Fruit fly (Drosophila melanogaster) whole organism, embryonic: Measurements from ENCODE around the gene Hs2st.
A peak's percentile ranks its signal among the peaks of the same experiment; 100 is the strongest.

ENCODE experiments used
- Adf1 ChIP-seq: fragments of 200-800 bp; sonication (Bioruptor generic); IDR thresholded peaks from 2 replicates; pipeline ENCODE4 v1.3.6; 2022; ENCODE audit warnings: missing biosample characterization, missing genetic modification characterization
- Atf-2 ChIP-seq: fragments of 200-800 bp; sonication (Bioruptor generic); optimal IDR thresholded peaks from 2 replicates; lab custom pipeline; 2016; ENCODE audit warnings: missing biosample characterization, missing genetic modification characterization
- CG10267 ChIP-seq: fragments of 200-800 bp; sonication (Bioruptor generic); optimal IDR thresholded peaks from 2 replicates; lab custom pipeline; 2018; ENCODE audit warnings: missing biosample characterization, mild to moderate bottlenecking, missing genetic modification characterization, moderate library complexity
- CG10321 ChIP-seq: fragments of 200-800 bp; sonication (Bioruptor generic); IDR thresholded peaks from 2 replicates; pipeline ENCODE4 v1.3.6; 2022; ENCODE audit warnings: missing biosample characterization, missing genetic modification characterization
- CG10654 ChIP-seq: fragments of 200-800 bp; sonication (Bioruptor generic); optimal IDR thresholded peaks from 2 replicates; lab custom pipeline; 2016; ENCODE audit warnings: missing biosample characterization, missing genetic modification characterization
- CG12659 ChIP-seq: fragments of 200-800 bp; sonication (Bioruptor generic); optimal IDR thresholded peaks from 3 replicates; lab custom pipeline; 2017; ENCODE audit warnings: mild to moderate bottlenecking, missing biosample characterization, missing genetic modification reagents, missing genetic modification characterization
- CG15514 ChIP-seq: fragments of 200-800 bp; sonication (Bioruptor generic); optimal IDR thresholded peaks from 3 replicates; lab custom pipeline; 2017; ENCODE audit warnings: missing biosample characterization, missing genetic modification characterization, mild to moderate bottlenecking, moderate library complexity, missing genetic modification reagents
- CG15696 ChIP-seq: fragments of 200-800 bp; sonication (Bioruptor generic); optimal IDR thresholded peaks from 2 replicates; lab custom pipeline; 2019; ENCODE audit warnings: missing biosample characterization, mild to moderate bottlenecking, missing genetic modification characterization, moderate library complexity
- CG16813 ChIP-seq: fragments of 200-800 bp; sonication (Bioruptor generic); IDR thresholded peaks from 3 replicates; pipeline ENCODE4 v1.3.6; 2022; ENCODE audit warnings: missing biosample characterization, missing genetic modification characterization; ENCODE audit not compliant: partially characterized antibody
- CG17361 ChIP-seq: fragments of 200-800 bp; sonication (Bioruptor generic); IDR thresholded peaks from 3 replicates; pipeline ENCODE4 v1.3.6; 2022; ENCODE audit warnings: missing biosample characterization, missing genetic modification characterization
- CG17612 ChIP-seq: fragments of 200-800 bp; sonication (Bioruptor generic); IDR thresholded peaks from 2 replicates; pipeline ENCODE4 v1.3.6; 2022; ENCODE audit warnings: missing biosample characterization, missing genetic modification characterization
- CG2202 ChIP-seq: fragments of 200-800 bp; sonication (Bioruptor generic); optimal IDR thresholded peaks from 2 replicates; lab custom pipeline; 2018; ENCODE audit warnings: missing biosample characterization, mild to moderate bottlenecking, missing genetic modification characterization
- CG32767 ChIP-seq: fragments of 200-800 bp; sonication (Bioruptor generic); IDR thresholded peaks from 2 replicates; pipeline ENCODE4 v1.3.6; 2022; ENCODE audit warnings: missing biosample characterization, missing genetic modification characterization
- CG32772 ChIP-seq: fragments of 200-800 bp; sonication (Bioruptor generic); IDR thresholded peaks from 2 replicates; pipeline ENCODE4 v1.3.6; 2022; ENCODE audit warnings: missing biosample characterization, missing genetic modification characterization
- CG34422 ChIP-seq: fragments of 200-800 bp; sonication (Bioruptor generic); IDR thresholded peaks from 3 replicates; pipeline ENCODE4 v1.3.6; 2022; ENCODE audit warnings: missing biosample characterization, missing genetic modification characterization
- CG42726 ChIP-seq: fragments of 200-800 bp; sonication (Bioruptor generic); IDR thresholded peaks from 2 replicates; pipeline ENCODE4 v1.3.6; 2022; ENCODE audit warnings: missing biosample characterization, missing genetic modification characterization; ENCODE audit not compliant: partially characterized antibody
- CG4404 ChIP-seq: fragments of 200-800 bp; sonication (Bioruptor generic); IDR thresholded peaks from 2 replicates; pipeline ENCODE4 v1.3.6; 2022; ENCODE audit warnings: missing biosample characterization, missing genetic modification characterization
- CG4617 ChIP-seq: fragments of 200-800 bp; sonication (Bioruptor generic); optimal IDR thresholded peaks from 3 replicates; lab custom pipeline; 2016; ENCODE audit warnings: missing biosample characterization, missing genetic modification characterization, borderline replicate concordance
- CG4730 ChIP-seq: fragments of 200-800 bp; sonication (Bioruptor generic); IDR thresholded peaks from 2 replicates; pipeline ENCODE4 v1.3.6; 2022; ENCODE audit warnings: missing biosample characterization, missing genetic modification characterization
- CG6854 ChIP-seq: fragments of 200-800 bp; sonication (Bioruptor generic); optimal IDR thresholded peaks from 3 replicates; lab custom pipeline; 2017; ENCODE audit warnings: missing biosample characterization, mild to moderate bottlenecking, missing genetic modification characterization
- CG7839 ChIP-seq: fragments of 200-800 bp; sonication (Bioruptor generic); optimal IDR thresholded peaks from 3 replicates; lab custom pipeline; 2018; ENCODE audit warnings: missing biosample characterization, mild to moderate bottlenecking, missing genetic modification characterization, moderate library complexity
- CG7928 ChIP-seq: fragments of 200-800 bp; sonication (Bioruptor generic); optimal IDR thresholded peaks from 2 replicates; lab custom pipeline; 2017; ENCODE audit warnings: missing biosample characterization, mild to moderate bottlenecking, missing genetic modification characterization
- CG8388 ChIP-seq: fragments of 200-800 bp; sonication (Bioruptor generic); optimal IDR thresholded peaks from 2 replicates; lab custom pipeline; 2019; ENCODE audit warnings: missing biosample characterization, mild to moderate bottlenecking, missing genetic modification characterization, moderate library complexity
- CG8765 ChIP-seq: fragments of 200-800 bp; sonication (Bioruptor generic); IDR thresholded peaks from 2 replicates; pipeline ENCODE4 v1.3.6; 2022; ENCODE audit warnings: missing biosample characterization, missing genetic modification characterization
- CrebB ChIP-seq: fragments of 200-800 bp; sonication (Bioruptor generic); optimal IDR thresholded peaks from 3 replicates; lab custom pipeline; 2018; ENCODE audit warnings: missing biosample characterization, mild to moderate bottlenecking, missing genetic modification characterization
- HLH4C ChIP-seq: fragments of 200-800 bp; sonication (Bioruptor generic); IDR thresholded peaks from 3 replicates; pipeline ENCODE4 v1.3.6; 2022; ENCODE audit warnings: missing biosample characterization, missing genetic modification characterization; ENCODE audit not compliant: partially characterized antibody
- Hr51 ChIP-seq, 2 experiments: fragments of 200-800 bp; sonication (Bioruptor generic); optimal IDR thresholded peaks; 2 replicates in 1 of 2; 3 replicates in 1 of 2; lab custom pipeline; 2016 to 2018; ENCODE audit warnings: missing biosample characterization in 2 of 2, missing genetic modification characterization in 2 of 2, mild to moderate bottlenecking in 1 of 2, moderate library complexity in 1 of 2
- Max ChIP-seq: fragments of 200-800 bp; sonication (Bioruptor generic); optimal IDR thresholded peaks from 2 replicates; lab custom pipeline; 2016; ENCODE audit warnings: missing biosample characterization, mild to moderate bottlenecking, missing genetic modification characterization
- Ptx1 ChIP-seq: fragments of 200-800 bp; sonication (Bioruptor generic); IDR thresholded peaks from 2 replicates; pipeline ENCODE4 v1.3.6; 2022; ENCODE audit warnings: missing biosample characterization, missing genetic modification characterization
- Side ChIP-seq: fragments of 200-800 bp; sonication (Bioruptor generic); optimal IDR thresholded peaks from 2 replicates; lab custom pipeline; 2016; ENCODE audit warnings: missing biosample characterization, missing genetic modification characterization
- Six4 ChIP-seq: fragments of 200-800 bp; sonication (Bioruptor generic); optimal IDR thresholded peaks from 2 replicates; lab custom pipeline; 2016; ENCODE audit warnings: missing biosample characterization, missing genetic modification characterization
- crol ChIP-seq: fragments of 200-800 bp; sonication (Bioruptor generic); IDR thresholded peaks from 2 replicates; pipeline ENCODE4 v1.3.6; 2022; ENCODE audit warnings: missing biosample characterization, missing genetic modification characterization
- danr ChIP-seq: fragments of 200-800 bp; sonication (Bioruptor generic); IDR thresholded peaks from 2 replicates; pipeline ENCODE4 v1.3.6; 2022; ENCODE audit warnings: missing biosample characterization, missing genetic modification characterization
- esg ChIP-seq: fragments of 200-800 bp; sonication (Bioruptor generic); conservative IDR thresholded peaks from 2 replicates; pipeline ENCODE4 v1.3.6; 2022; ENCODE audit warnings: missing biosample characterization, missing genetic modification characterization
- fd3F ChIP-seq: fragments of 200-800 bp; sonication (Bioruptor generic); optimal IDR thresholded peaks from 2 replicates; lab custom pipeline; 2018; ENCODE audit warnings: missing biosample characterization, mild to moderate bottlenecking, missing genetic modification characterization, moderate library complexity
- fd64A ChIP-seq: fragments of 200-800 bp; sonication (Bioruptor generic); optimal IDR thresholded peaks from 3 replicates; lab custom pipeline; 2018; ENCODE audit warnings: missing biosample characterization, mild to moderate bottlenecking, missing genetic modification characterization
- nmo ChIP-seq: fragments of 200-800 bp; sonication (Bioruptor generic); optimal IDR thresholded peaks from 2 replicates; lab custom pipeline; 2018; ENCODE audit warnings: missing biosample characterization, mild to moderate bottlenecking, missing genetic modification characterization, moderate library complexity
- pb ChIP-seq: fragments of 200-800 bp; sonication (Bioruptor generic); optimal IDR thresholded peaks from 3 replicates; lab custom pipeline; 2016; ENCODE audit warnings: missing biosample characterization, missing genetic modification characterization
- schlank ChIP-seq: fragments of 200-800 bp; sonication (Bioruptor generic); optimal IDR thresholded peaks from 2 replicates; lab custom pipeline; 2018; ENCODE audit warnings: missing biosample characterization, mild to moderate bottlenecking, missing genetic modification characterization
- sens-2 ChIP-seq: fragments of 200-800 bp; sonication (Bioruptor generic); IDR thresholded peaks from 2 replicates; pipeline ENCODE4 v1.3.6; 2022; ENCODE audit warnings: missing biosample characterization, missing genetic modification characterization
- tap ChIP-seq: fragments of 200-800 bp; optimal IDR thresholded peaks from 3 replicates; lab custom pipeline; 2019; ENCODE audit warnings: missing biosample characterization, mild to moderate bottlenecking, missing genetic modification characterization, moderate library complexity
- toy ChIP-seq: fragments of 200-800 bp; sonication (Bioruptor generic); IDR thresholded peaks from 2 replicates; pipeline ENCODE4 v1.3.6; 2022; ENCODE audit warnings: missing biosample characterization, missing genetic modification characterization
- trem ChIP-seq: fragments of 200-800 bp; optimal IDR thresholded peaks from 3 replicates; lab custom pipeline; 2019; ENCODE audit warnings: missing biosample characterization, mild to moderate bottlenecking, missing genetic modification characterization, moderate library complexity
- z ChIP-seq: fragments of 200-800 bp; sonication (Bioruptor generic); IDR thresholded peaks from 3 replicates; pipeline ENCODE4 v1.3.6; 2022; ENCODE audit warnings: missing biosample characterization, missing genetic modification characterization

The Hs2st gene

DNA sequence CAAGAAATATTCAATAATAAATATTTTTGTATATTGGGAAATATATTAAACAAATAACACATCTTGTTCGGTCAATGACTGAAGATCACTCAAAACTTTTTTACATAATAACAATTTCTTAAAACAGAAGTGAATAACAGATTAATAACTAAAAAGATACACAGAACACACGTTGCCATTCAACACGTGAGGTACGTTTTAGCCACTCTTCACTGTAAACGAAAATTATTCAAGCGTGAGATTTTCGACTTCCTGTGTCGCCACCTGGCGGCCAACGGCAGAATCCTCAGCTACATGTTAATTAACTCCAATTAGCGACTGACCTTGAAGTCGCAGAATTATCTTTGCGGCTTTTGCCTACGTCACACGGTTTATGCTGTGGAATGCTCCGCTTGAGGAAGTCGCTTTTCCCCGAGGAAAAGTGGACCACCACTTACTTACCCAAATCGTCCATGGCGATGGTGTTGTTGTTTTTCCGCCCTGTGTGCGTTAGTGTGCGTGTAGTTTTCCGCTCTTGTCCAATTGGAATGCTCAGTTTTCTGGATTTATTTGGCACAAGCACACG lies 18.7 kb downstream of the Hs2st start (continued):
- peak; percentile 55 for TF ChIP-seq Side (GFP tag; lab: Kevin White, UChicago)
- peak; percentile 59 for TF ChIP-seq CG12659 (GFP tag; lab: Kevin White, UChicago)
- peak; percentile 58; the same call in 1 of the 3 replicates for TF ChIP-seq z (GFP tag; lab: Robert Waterston, UW)
- peak; percentile 69 for TF ChIP-seq esg (GFP tag; lab: Robert Waterston, UW)
- peak; percentile 60 for TF ChIP-seq CG15696 (tag; lab: Kevin White, UChicago)
- TF ChIP-seq Max (GFP tag; lab: Kevin White, UChicago), result peak; percentile 56
- peak; percentile 9 for TF ChIP-seq CG4617 (GFP tag; lab: Kevin White, UChicago)
- TF ChIP-seq Ptx1 (GFP tag; lab: Robert Waterston, UW), result peak; percentile 76
- peak; percentile 7 for TF ChIP-seq CG6854
- TF ChIP-seq CrebB, result peak; percentile 52
- no peak for TF ChIP-seq CG10321
- TF ChIP-seq CG4730 (GFP tag; lab: Robert Waterston, UW), result peak; percentile 55
- peak; percentile 74 for TF ChIP-seq nmo (GFP tag; lab: Kevin White, UChicago)
- TF ChIP-seq CG8388, result peak; percentile 72
- no peak for TF ChIP-seq fd64A
- TF ChIP-seq CG4404, result peak; percentile 15; the same call in 1 of the 2 replicates
- TF ChIP-seq trem (tag; lab: Kevin White, UChicago), result peak; percentile 57
- TF ChIP-seq CG15514 (GFP tag; lab: Kevin White, UChicago), result peak; percentile 47
- TF ChIP-seq danr, result peak; percentile 50; the same call in 1 of the 2 replicates
- no peak for TF ChIP-seq CG7928 (GFP tag; lab: Kevin White, UChicago)
- TF ChIP-seq sens-2 (GFP tag; lab: Robert Waterston, UW), result peak; percentile 66; the same call in 1 of the 2 replicates
- TF ChIP-seq CG32772 (GFP tag; lab: Robert Waterston, UW), result peak; percentile 50
- peak; percentile 40 for TF ChIP-seq Atf-2
- peak; percentile 69 for TF ChIP-seq tap (tag; lab: Kevin White, UChicago)
- peak; percentile 55; the same call in 2 of the 3 replicates for TF ChIP-seq CG34422 (GFP tag; lab: Robert Waterston, UW)
- peak; percentile 20; the same call in 1 of the 2 replicates for TF ChIP-seq CG8765 (GFP tag; lab: Robert Waterston, UW)
- 0 out of 2 replicates have a peak, but pooled peaks have one; percentile 15 for TF ChIP-seq CG42726
- no peak for TF ChIP-seq CG2202
- TF ChIP-seq CG10654, result peak; percentile 35
- TF ChIP-seq CG32767, result no peak
- TF ChIP-seq Hr51 (GFP tag; optimal IDR thresholded peaks at IDR 0.05; lab: Kevin White, UChicago), result peak; percentile 16 to 82
- TF ChIP-seq Six4, result peak; percentile 35
- TF ChIP-seq CG17361 (GFP tag; lab: Robert Waterston, UW), result peak; percentile 82
- TF ChIP-seq crol (GFP tag; lab: Robert Waterston, UW), result no peak
- no peak for TF ChIP-seq CG16813 (GFP tag; lab: Robert Waterston, UW)
- TF ChIP-seq CG17612, result 0 out of 2 replicates have a peak, but pooled peaks have one; percentile 4
- TF ChIP-seq HLH4C, result no peak
- TF ChIP-seq Adf1 (GFP tag; lab: Robert Waterston, UW), result peak; percentile 30
- TF ChIP-seq CG10267 (tag; lab: Kevin White, UChicago), result peak; percentile 51
- TF ChIP-seq CG7839 (tag; lab: Kevin White, UChicago), result peak; percentile 77
- TF ChIP-seq schlank, result peak; percentile 20
- TF ChIP-seq pb (GFP tag; lab: Kevin White, UChicago), result peak; percentile 59
- TF ChIP-seq fd3F (GFP tag; lab: Kevin White, UChicago), result peak; percentile 47
- TF ChIP-seq toy (GFP tag; lab: Robert Waterston, UW), result peak; percentile 71
- TF ChIP-seq, all 482 proteins: peak for 340
